Fruit fly (Drosophila melanogaster) whole organism, embryonic: ENCODE data around the gene CG31806.

Experiments
- NC2α ChIP-seq: fragments of 200-800 bp; sonication (Bioruptor generic); optimal IDR thresholded peaks from 2 replicates; lab custom pipeline; 2016; ENCODE audit warnings: missing biosample characterization, missing genetic modification characterization
- klu ChIP-seq: fragments of 200-800 bp; sonication (Bioruptor generic); IDR thresholded peaks from 2 replicates; pipeline ENCODE4 v1.3.6; 2022; ENCODE audit warnings: missing biosample characterization, missing genetic modification characterization

- no peak for TF ChIP-seq NC2α (GFP tag; lab: Kevin White, UChicago)
- TF ChIP-seq klu, result no peak
Measured at dm6 chr2L:16996343-16996742, 11.6 kb downstream of the CG31806 start.
